Worm (Caenorhabditis elegans) whole organism, early embryonic: ENCODE results near the gene T28A11.17.

Source experiments
- B0310.2 ChIP-seq: sonication (generic microtip); optimal IDR thresholded peaks from 2 replicates; lab custom pipeline; 2016; ENCODE audit warnings: mild to moderate bottlenecking, missing genetic modification characterization, missing compliant biosample characterization
- F13C5.2 ChIP-seq: sonication (generic microtip); optimal IDR thresholded peaks from 2 replicates; lab custom pipeline; 2017; ENCODE audit warnings: mild to moderate bottlenecking, missing genetic modification characterization, inconsistent platforms, missing compliant biosample characterization
- aly-1 ChIP-seq: sonication (generic microtip); optimal IDR thresholded peaks from 2 replicates; lab custom pipeline; 2016; ENCODE audit warnings: missing genetic modification characterization, missing compliant biosample characterization
- ama-1 ChIP-seq: fragments of 150-350 bp; optimal IDR thresholded peaks from 2 replicates; lab custom pipeline; 2014
- ceh-13 ChIP-seq: fragments of 200-800 bp; sonication (Bioruptor generic); optimal IDR thresholded peaks from 2 replicates; lab custom pipeline; 2018; ENCODE audit warnings: mild to moderate bottlenecking, missing genetic modification characterization, missing compliant biosample characterization
- ceh-36 ChIP-seq: sonication (generic microtip); optimal IDR thresholded peaks from 2 replicates; lab custom pipeline; 2016; ENCODE audit warnings: missing genetic modification characterization, inconsistent platforms, missing compliant biosample characterization
- ets-7 ChIP-seq: sonication (generic microtip); optimal IDR thresholded peaks from 2 replicates; lab custom pipeline; 2016; ENCODE audit warnings: missing genotype, missing genetic modification characterization, missing compliant biosample characterization
- flt-1 ChIP-seq: fragments of 200-800 bp; sonication (Bioruptor generic); IDR thresholded peaks from 2 replicates; pipeline ENCODE4 v1.3.6; 2022; ENCODE audit warnings: missing genetic modification characterization, missing compliant biosample characterization
- hmbx-1 ChIP-seq: sonication (generic microtip); optimal IDR thresholded peaks from 2 replicates; lab custom pipeline; 2016; ENCODE audit warnings: mild to moderate bottlenecking, missing genetic modification characterization, missing compliant biosample characterization
- hmg-4 ChIP-seq: fragments of 200-800 bp; sonication (Bioruptor generic); optimal IDR thresholded peaks from 2 replicates; lab custom pipeline; 2018; ENCODE audit warnings: mild to moderate bottlenecking, missing genetic modification characterization, missing compliant biosample characterization
- hnd-1 ChIP-seq: sonication (generic microtip); optimal IDR thresholded peaks from 2 replicates; lab custom pipeline; 2016; ENCODE audit warnings: missing genetic modification characterization, missing compliant biosample characterization
- pes-1 ChIP-seq: fragments of 200-800 bp; sonication (Bioruptor generic); IDR thresholded peaks from 2 replicates; pipeline ENCODE4 v1.3.6; 2022; ENCODE audit warnings: missing genetic modification reagents, missing genetic modification characterization, missing compliant biosample characterization
- scrt-1 ChIP-seq: fragments of 200-800 bp; sonication (Bioruptor generic); IDR thresholded peaks from 2 replicates; pipeline ENCODE4 v1.3.6; 2022; ENCODE audit warnings: missing genetic modification characterization, missing compliant biosample characterization
- sea-1 ChIP-seq: fragments of 200-800 bp; sonication (Bioruptor generic); conservative IDR thresholded peaks from 2 replicates; pipeline ENCODE4 v1.3.6; 2022; ENCODE audit warnings: missing genetic modification characterization, missing compliant biosample characterization
- tbx-11 ChIP-seq: fragments of 200-800 bp; sonication (Bioruptor generic); IDR thresholded peaks from 2 replicates; pipeline ENCODE4 v1.3.6; 2022; ENCODE audit warnings: missing genetic modification characterization, missing compliant biosample characterization
- tbx-37 ChIP-seq: fragments of 200-800 bp; sonication (Bioruptor generic); conservative IDR thresholded peaks from 2 replicates; pipeline ENCODE4 v1.3.6; 2022; ENCODE audit warnings: missing genetic modification reagents, missing genetic modification characterization, missing compliant biosample characterization
- tra-4 ChIP-seq: sonication (generic microtip); optimal IDR thresholded peaks from 2 replicates; lab custom pipeline; 2017; ENCODE audit warnings: missing genetic modification characterization, missing compliant biosample characterization

Gene T28A11.17

DNA sequence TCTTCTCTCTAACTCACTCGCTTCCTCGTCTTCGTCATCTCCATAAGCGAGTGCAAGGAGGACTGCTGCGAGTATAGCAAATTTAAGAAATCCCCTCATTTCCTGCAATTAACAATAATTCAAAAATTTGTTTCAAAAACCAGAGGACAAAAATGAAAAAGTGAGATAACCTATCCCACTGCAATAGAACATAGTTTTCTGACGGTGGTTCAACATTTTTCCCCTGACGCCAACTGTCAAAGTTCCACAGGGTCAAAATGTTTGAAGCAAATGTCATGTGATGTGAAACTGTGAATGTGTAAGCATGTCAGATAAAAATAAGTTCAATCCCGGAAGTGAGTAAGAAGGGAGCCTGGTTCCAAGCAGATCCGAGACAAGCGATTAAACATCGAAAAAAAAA lies 3.3 kb upstream of the T28A11.17 start, which contains the start of gene T28A11.19:
T28A11.19 (minus strand) TSS at position 108 of the 400 bp plus-strand sequence.
- no peak for TF ChIP-seq tbx-11

ce11 chrV:3267950-3268349 lies 1.9 kb upstream of the T28A11.17 start, which contains the start of gene T28A11.18:
Gene T28A11.18, minus strand, starts transcription at chrV:3268050.
- no peak for TF ChIP-seq ceh-36
- TF ChIP-seq hnd-1 (tag; lab: Kevin White, UChicago), result no peak
- TF ChIP-seq F13C5.2 (tag; lab: Kevin White, UChicago), result no peak
- TF ChIP-seq tbx-37 (GFP tag; lab: Robert Waterston, UW), result no peak
- TF ChIP-seq B0310.2 (tag; lab: Kevin White, UChicago), result no peak
- TF ChIP-seq tbx-11, result no peak
- TF ChIP-seq sea-1, result no peak
- no peak for TF ChIP-seq tra-4
- no peak for TF ChIP-seq ama-1 (lab: Kevin White, UChicago)
- TF ChIP-seq aly-1, result no peak
- TF ChIP-seq scrt-1 (GFP tag; lab: Robert Waterston, UW), result no peak
- TF ChIP-seq hmg-4 (GFP tag; lab: Kevin White, UChicago), result no peak
- TF ChIP-seq ceh-13, result no peak
- TF ChIP-seq ets-7 (tag; lab: Kevin White, UChicago), result no peak
- TF ChIP-seq pes-1 (GFP tag; lab: Robert Waterston, UW), result no peak
- no peak for TF ChIP-seq flt-1
- TF ChIP-seq hmbx-1, result no peak

DNA sequence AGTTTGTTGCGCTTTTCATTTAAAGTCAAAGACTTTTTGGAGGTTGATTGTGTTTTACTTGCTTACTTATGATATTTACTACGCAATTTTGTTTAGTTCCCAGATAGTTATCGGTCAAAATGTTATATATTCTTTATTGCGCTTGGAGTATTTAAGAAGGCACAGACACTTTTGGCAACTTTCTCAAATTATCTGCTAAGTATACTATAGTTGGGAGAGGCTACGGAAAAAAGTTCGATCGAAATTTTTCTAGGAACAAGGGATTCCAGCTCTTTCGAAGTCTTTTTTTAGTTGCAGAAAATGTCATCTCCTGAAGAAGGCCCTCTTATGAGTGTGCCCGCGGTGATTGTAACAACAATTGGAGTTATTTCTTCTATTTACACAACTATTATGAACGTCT lies 6.0 kb downstream of the T28A11.17 start, which contains the start of gene srbc-5:
srbc-5 (plus strand) TSS at position 301 of the 400 bp plus-strand sequence.
- TF ChIP-seq ceh-36, result no peak
- no peak for TF ChIP-seq hmg-4 (GFP tag; lab: Kevin White, UChicago)
- TF ChIP-seq flt-1, result no peak
- TF ChIP-seq sea-1, result no peak
- no peak for TF ChIP-seq hmbx-1
- no peak for TF ChIP-seq F13C5.2 (tag; lab: Kevin White, UChicago)

ce11 chrV:3259168-3259622 lies 6.9 kb downstream of the T28A11.17 start, which contains the start of gene T28A11.16:
Gene T28A11.16, minus strand, starts transcription at chrV:3259218.
- TF ChIP-seq hnd-1 (tag; lab: Kevin White, UChicago), result no peak
- no peak for TF ChIP-seq tbx-37 (GFP tag; lab: Robert Waterston, UW)
- TF ChIP-seq hmbx-1, result no peak
- no peak for TF ChIP-seq pes-1 (GFP tag; lab: Robert Waterston, UW)
- TF ChIP-seq F13C5.2 (tag; lab: Kevin White, UChicago), result no peak
- no peak for TF ChIP-seq sea-1
- no peak for TF ChIP-seq hmg-4 (GFP tag; lab: Kevin White, UChicago)
- no peak for TF ChIP-seq tbx-11
- no peak for TF ChIP-seq ama-1 (lab: Kevin White, UChicago)
- TF ChIP-seq ceh-36, result no peak

- TF ChIP-seq ama-1 (lab: Kevin White, UChicago) (no peak), tbx-37 (GFP tag; lab: Robert Waterston, UW) (no peak), scrt-1 (GFP tag; lab: Robert Waterston, UW) (no peak), F13C5.2 (tag; lab: Kevin White, UChicago) (no peak), aly-1 (no peak), ceh-36 (no peak), flt-1 (no peak), ceh-13 (no peak)
These were observed 8.8 kb downstream of the T28A11.17 start, which contains the start of gene T28A11.22 for ce11 chrV:3257277-3257676. Gene T28A11.22, plus strand, starts transcription at chrV:3257577.

DNA sequence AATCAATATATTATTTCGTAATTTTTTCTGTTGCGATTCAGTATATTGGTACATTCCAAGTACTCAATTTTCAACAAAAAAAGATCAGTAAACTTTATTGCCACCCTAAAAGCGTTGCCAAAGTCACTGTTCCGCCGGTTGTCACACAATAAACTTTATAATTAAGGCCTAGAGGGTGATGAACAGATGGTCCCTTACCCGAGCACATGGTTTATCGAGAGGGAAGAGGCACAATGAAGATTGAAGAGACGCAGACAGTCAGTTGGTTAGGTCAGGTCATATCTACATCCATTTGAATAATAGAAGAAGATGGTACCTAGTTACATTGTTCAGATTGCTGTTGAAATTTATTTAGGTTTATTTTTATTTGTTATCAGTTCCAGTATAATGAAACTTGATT lies 9.3 kb downstream of the T28A11.17 start:
- TF ChIP-seq B0310.2 (tag; lab: Kevin White, UChicago), result no peak

DNA sequence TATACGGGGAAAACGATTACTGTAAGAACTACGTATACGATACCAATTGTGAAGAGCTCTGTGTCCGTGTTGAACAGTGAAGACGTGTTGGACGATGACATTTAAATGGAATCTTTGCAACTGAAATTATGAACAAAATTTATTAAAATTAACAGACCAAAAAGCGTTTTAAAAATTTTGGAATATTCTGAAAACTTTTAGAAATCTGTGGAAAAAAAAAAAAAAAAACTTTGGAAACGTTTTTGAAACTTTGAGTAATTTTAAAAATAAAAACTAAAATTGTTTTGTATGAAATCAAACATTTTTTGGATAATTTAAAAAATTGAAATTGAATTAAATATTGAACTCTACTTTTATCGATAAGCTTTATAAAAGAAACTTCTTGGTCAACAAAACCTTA lies 10.0 kb downstream of the T28A11.17 start, which contains the start of gene srt-63:
srt-63 (minus strand) TSS at position 101 of the 400 bp plus-strand sequence.
- no peak for TF ChIP-seq flt-1
- no peak for TF ChIP-seq pes-1 (GFP tag; lab: Robert Waterston, UW)
- no peak for TF ChIP-seq tbx-37 (GFP tag; lab: Robert Waterston, UW)
- no peak for TF ChIP-seq ama-1 (lab: Kevin White, UChicago)
- no peak for TF ChIP-seq scrt-1 (GFP tag; lab: Robert Waterston, UW)
- no peak for TF ChIP-seq F13C5.2 (tag; lab: Kevin White, UChicago)
- TF ChIP-seq hmbx-1, result no peak
- no peak for TF ChIP-seq ceh-36
- TF ChIP-seq hmg-4 (GFP tag; lab: Kevin White, UChicago), result no peak
- no peak for TF ChIP-seq tra-4
- TF ChIP-seq B0310.2 (tag; lab: Kevin White, UChicago), result no peak
- TF ChIP-seq sea-1, result no peak
- no peak for TF ChIP-seq hnd-1 (tag; lab: Kevin White, UChicago)
- no peak for TF ChIP-seq tbx-11
- TF ChIP-seq ceh-13, result no peak
- no peak for TF ChIP-seq aly-1
- TF ChIP-seq ets-7 (tag; lab: Kevin White, UChicago), result no peak

DNA sequence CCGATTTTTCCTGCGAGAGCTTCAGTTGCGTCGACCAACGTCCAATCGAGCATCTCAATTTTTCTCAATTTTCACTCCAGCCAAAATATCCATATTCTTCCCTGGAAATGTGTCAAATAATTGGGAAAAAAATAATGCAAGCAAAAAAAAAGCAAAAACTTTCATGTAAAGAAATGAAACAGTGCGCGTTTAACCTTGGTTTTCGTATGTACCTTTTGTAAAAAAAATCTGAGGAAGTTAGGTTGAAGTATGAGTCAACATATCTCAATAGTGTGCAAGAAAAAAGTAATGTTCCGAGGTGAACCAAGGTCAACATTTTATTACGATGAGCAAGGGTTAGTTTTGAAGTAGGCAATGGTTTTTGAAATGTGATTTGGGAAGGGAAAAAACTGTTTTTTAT lies 15.9 kb downstream of the T28A11.17 start, which contains the start of gene T28A11.13:
T28A11.13 (minus strand) TSS at position 101 of the 400 bp plus-strand sequence.
- TF ChIP-seq sea-1 (no peak), scrt-1 (GFP tag; lab: Robert Waterston, UW) (no peak), ama-1 (lab: Kevin White, UChicago) (no peak), hmbx-1 (no peak)

DNA sequence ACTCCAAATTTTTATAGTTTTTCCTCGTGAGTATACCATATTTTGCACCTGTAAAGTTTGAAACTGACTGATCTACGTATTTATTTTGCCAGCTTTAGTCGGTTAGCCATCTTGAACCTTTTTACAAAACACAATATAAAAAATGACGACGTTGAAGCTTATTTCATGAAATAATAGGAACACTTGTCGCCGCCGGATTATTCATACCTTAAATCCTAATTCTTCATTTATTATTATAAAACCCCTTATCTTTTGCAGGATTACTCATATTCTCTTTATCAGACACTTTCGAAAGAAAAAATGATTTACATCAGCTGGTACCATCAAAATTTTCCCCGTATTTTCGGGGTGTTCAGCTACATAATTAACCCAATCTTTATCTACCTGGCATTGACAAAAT lies 18.6 kb downstream of the T28A11.17 start, which contains the start of gene srj-8:
srj-8 (plus strand) TSS at position 301 of the 400 bp plus-strand sequence.
- TF ChIP-seq aly-1 (no peak), B0310.2 (tag; lab: Kevin White, UChicago) (no peak), hmg-4 (GFP tag; lab: Kevin White, UChicago) (no peak), F13C5.2 (tag; lab: Kevin White, UChicago) (no peak)
